Worm (Caenorhabditis elegans) whole organism, L4 larva: ENCODE measurements around the gene fbxc-51.

ENCODE experiments used
- F37D6.2 ChIP-seq: sonication (generic microtip); optimal IDR thresholded peaks from 2 replicates; lab custom pipeline; 2016; ENCODE audit warnings: mild to moderate bottlenecking, missing genetic modification characterization, missing compliant biosample characterization
- F44E2.7 ChIP-seq: fragments of 200-800 bp; sonication (Bioruptor generic); IDR thresholded peaks from 2 replicates; pipeline ENCODE4 v2.1.2; 2022; ENCODE audit warnings: missing genetic modification characterization, missing compliant biosample characterization
- F49E8.2 ChIP-seq: sonication (generic microtip); optimal IDR thresholded peaks from 2 replicates; lab custom pipeline; 2016; ENCODE audit warnings: missing compliant biosample characterization, mild to moderate bottlenecking, missing genetic modification characterization, borderline replicate concordance
- R02D3.7 ChIP-seq: fragments of 150-350 bp; sonication (generic microtip); optimal IDR thresholded peaks from 3 replicates; lab custom pipeline; 2014; ENCODE audit warnings: missing biosample characterization, missing genetic modification characterization
- Y105C5A.15 ChIP-seq: fragments of 200-800 bp; sonication (Bioruptor generic); IDR thresholded peaks from 2 replicates; pipeline ENCODE4 v1.3.6; 2022; ENCODE audit warnings: missing genetic modification characterization, missing compliant biosample characterization
- Y5F2A.4 ChIP-seq: fragments of 200-800 bp; sonication (Bioruptor generic); optimal IDR thresholded peaks from 2 replicates; lab custom pipeline; 2018; ENCODE audit warnings: mild to moderate bottlenecking, missing genetic modification characterization, missing compliant biosample characterization
- ZK546.5 ChIP-seq, 2 experiments: sonication (generic microtip); optimal IDR thresholded peaks; 2 replicates each; lab custom pipeline; 2017; ENCODE audit warnings: missing biosample characterization in 2 of 2, missing genetic modification characterization in 2 of 2
- aly-2 ChIP-seq: sonication (generic microtip); optimal IDR thresholded peaks from 2 replicates; lab custom pipeline; 2018; ENCODE audit warnings: missing biosample characterization, missing genetic modification characterization
- ama-1 ChIP-seq: fragments of 150-350 bp; optimal IDR thresholded peaks from 2 replicates; lab custom pipeline; 2014; ENCODE audit warnings: inconsistent platforms, mixed read lengths
- ceh-62 ChIP-seq: sonication (generic microtip); optimal IDR thresholded peaks from 2 replicates; lab custom pipeline; 2017; ENCODE audit warnings: missing biosample characterization, missing genetic modification characterization
- ceh-82 ChIP-seq: sonication (generic microtip); optimal IDR thresholded peaks from 2 replicates; lab custom pipeline; 2017; ENCODE audit warnings: missing biosample characterization, missing genetic modification characterization
- daf-12 ChIP-seq: fragments of 150-350 bp; optimal IDR thresholded peaks from 2 replicates; lab custom pipeline; 2014; ENCODE audit warnings: missing biosample characterization, missing genetic modification reagents, missing genetic modification characterization
- daf-16 ChIP-seq, 3 experiments: sonication (generic microtip); optimal IDR thresholded peaks; 2 replicates each; lab custom pipeline; 2016 to 2017; ENCODE audit warnings: missing genetic modification characterization in 3 of 3, missing genetic modification reagents in 3 of 3, mild to moderate bottlenecking in 2 of 3, missing compliant biosample characterization in 2 of 3, missing biosample characterization in 1 of 3, moderate library complexity in 1 of 3
- daf-8 ChIP-seq: fragments of 200-800 bp; sonication (Bioruptor generic); IDR thresholded peaks from 2 replicates; pipeline ENCODE4 v1.3.6; 2022; ENCODE audit warnings: missing genetic modification characterization, missing compliant biosample characterization
- dmd-9 ChIP-seq: fragments of 200-800 bp; sonication (Bioruptor generic); IDR thresholded peaks from 2 replicates; pipeline ENCODE4 v1.3.6; 2022; ENCODE audit warnings: missing genetic modification reagents, missing genetic modification characterization, missing compliant biosample characterization
- dpl-1 ChIP-seq: fragments of 150-350 bp; optimal IDR thresholded peaks from 2 replicates; lab custom pipeline; 2014; ENCODE audit warnings: missing biosample characterization, missing genetic modification reagents, missing genetic modification characterization
- egl-27 ChIP-seq: sonication (generic microtip); optimal IDR thresholded peaks from 3 replicates; lab custom pipeline; 2017; ENCODE audit warnings: missing biosample characterization, missing genetic modification reagents, missing genetic modification characterization
- egl-43 ChIP-seq: fragments of 200-800 bp; sonication (Bioruptor generic); IDR thresholded peaks from 2 replicates; pipeline ENCODE4 v1.3.6; 2022; ENCODE audit warnings: missing genetic modification reagents, missing genetic modification characterization, missing compliant biosample characterization
- fos-1 ChIP-seq: fragments of 150-350 bp; optimal IDR thresholded peaks from 2 replicates; lab custom pipeline; 2014; ENCODE audit warnings: missing biosample characterization, missing genetic modification characterization
- hif-1 ChIP-seq, 2 experiments: sonication (generic microtip); optimal IDR thresholded peaks; 2 replicates each; lab custom pipeline; 2016 to 2017; ENCODE audit warnings: missing compliant biosample characterization in 2 of 2, missing genetic modification characterization in 2 of 2, missing genetic modification reagents in 2 of 2, missing genotype in 2 of 2, mild to moderate bottlenecking in 1 of 2
- hlh-11 ChIP-seq: fragments of 200-800 bp; sonication (Bioruptor generic); optimal IDR thresholded peaks from 2 replicates; lab custom pipeline; 2018; ENCODE audit warnings: mild to moderate bottlenecking, missing genetic modification characterization, missing compliant biosample characterization
- hlh-30 ChIP-seq: sonication (generic microtip); optimal IDR thresholded peaks from 2 replicates; lab custom pipeline; 2017; ENCODE audit warnings: antibody characterized with exemption, mild to moderate bottlenecking, missing genetic modification characterization, missing compliant biosample characterization; ENCODE audit not compliant: insufficient read depth
- lin-13 ChIP-seq: fragments of 150-350 bp; optimal IDR thresholded peaks from 2 replicates; lab custom pipeline; 2014; ENCODE audit warnings: missing biosample characterization, missing genetic modification reagents, missing genetic modification characterization
- lin-29 ChIP-seq: fragments of 200-800 bp; sonication (Bioruptor generic); IDR thresholded peaks from 2 replicates; pipeline ENCODE4 v1.3.6; 2022; ENCODE audit warnings: missing genetic modification reagents, missing genetic modification characterization, missing compliant biosample characterization
- lin-38 ChIP-seq: fragments of 200-800 bp; sonication (Bioruptor generic); IDR thresholded peaks from 2 replicates; pipeline ENCODE4 v1.3.6; 2022; ENCODE audit warnings: missing genetic modification reagents, missing genetic modification characterization, missing compliant biosample characterization
- lir-3 ChIP-seq: sonication (generic microtip); optimal IDR thresholded peaks from 2 replicates; lab custom pipeline; 2016; ENCODE audit warnings: mild to moderate bottlenecking, missing genetic modification characterization, missing compliant biosample characterization
- lsy-2 ChIP-seq, 2 experiments: fragments of 150-350 bp in 1 of 2; sonication (generic microtip) in 1 of 2; optimal IDR thresholded peaks; 2 replicates each; lab custom pipeline; 2014 to 2017; ENCODE audit warnings: missing biosample characterization in 2 of 2, missing genetic modification characterization in 2 of 2
- madf-5 ChIP-seq, 2 experiments: fragments of 200-800 bp; sonication (Bioruptor generic); IDR thresholded peaks; 2 replicates each; pipeline ENCODE4 v1.3.6; 2022; ENCODE audit warnings: missing compliant biosample characterization in 2 of 2, missing genetic modification characterization in 2 of 2
- mes-2 ChIP-seq: sonication (generic microtip); optimal IDR thresholded peaks from 2 replicates; lab custom pipeline; 2016; ENCODE audit warnings: missing genotype, mild to moderate bottlenecking, missing genetic modification characterization, missing compliant biosample characterization; ENCODE audit not compliant: poor library complexity, severe bottlenecking
- nhr-237 ChIP-seq: sonication (generic microtip); optimal IDR thresholded peaks from 2 replicates; lab custom pipeline; 2017; ENCODE audit warnings: missing biosample characterization, missing genetic modification characterization
- nhr-41 ChIP-seq: fragments of 200-800 bp; sonication (Bioruptor generic); IDR thresholded peaks from 2 replicates; pipeline ENCODE4 v1.3.6; 2022; ENCODE audit warnings: missing genetic modification reagents, missing genetic modification characterization, missing compliant biosample characterization
- nhr-48 ChIP-seq: sonication (generic microtip); optimal IDR thresholded peaks from 2 replicates; lab custom pipeline; 2016; ENCODE audit warnings: mild to moderate bottlenecking, missing genetic modification characterization, missing compliant biosample characterization
- nhr-6 ChIP-seq: fragments of 150-350 bp; optimal IDR thresholded peaks from 2 replicates; lab custom pipeline; 2014; ENCODE audit warnings: missing biosample characterization, missing genetic modification characterization
- nhr-77 ChIP-seq: fragments of 150-350 bp; optimal IDR thresholded peaks from 2 replicates; lab custom pipeline; 2014; ENCODE audit warnings: missing biosample characterization, missing genetic modification characterization
- pha-4 ChIP-seq, 2 experiments: fragments of 150-350 bp in 1 of 2; fragments of 200-800 bp in 1 of 2; sonication (Bioruptor generic) in 1 of 2; IDR thresholded peaks in 1 of 2; optimal IDR thresholded peaks in 1 of 2; 2 replicates each; pipeline versions ENCODE4 v1.3.6 to Lab custom; 2014 to 2022; ENCODE audit warnings: missing genetic modification characterization in 2 of 2, missing genetic modification reagents in 2 of 2, missing biosample characterization in 1 of 2, missing compliant biosample characterization in 1 of 2
- saeg-2 ChIP-seq: fragments of 200-800 bp; sonication (Bioruptor generic); IDR thresholded peaks from 2 replicates; pipeline ENCODE4 v1.3.6; 2022; ENCODE audit warnings: missing genetic modification reagents, missing genetic modification characterization, missing compliant biosample characterization
- set-16 ChIP-seq: fragments of 200-800 bp; sonication (Bioruptor generic); IDR thresholded peaks from 2 replicates; pipeline ENCODE4 v1.3.6; 2022; ENCODE audit warnings: missing genetic modification reagents, missing genetic modification characterization, missing compliant biosample characterization
- snpc-4 ChIP-seq: fragments of 150-350 bp; optimal IDR thresholded peaks from 2 replicates; lab custom pipeline; 2014; ENCODE audit warnings: missing biosample characterization, missing genetic modification characterization
- spr-1 ChIP-seq: sonication (generic microtip); optimal IDR thresholded peaks from 2 replicates; lab custom pipeline; 2016; ENCODE audit warnings: mild to moderate bottlenecking, missing genetic modification characterization, missing compliant biosample characterization
- unc-130 ChIP-seq: sonication (generic microtip); optimal IDR thresholded peaks from 2 replicates; lab custom pipeline; 2016; ENCODE audit warnings: missing genetic modification reagents, missing genetic modification characterization, missing compliant biosample characterization
- unc-62 ChIP-seq, 3 experiments: fragments of 150-350 bp in 1 of 3; sonication (generic microtip); optimal IDR thresholded peaks in 2 of 3; peaks in 1 of 3; 1 replicate in 1 of 3; 2 replicates in 2 of 3; lab custom pipeline; 2014 to 2017; ENCODE audit warnings: missing biosample characterization in 3 of 3, missing genetic modification characterization in 3 of 3, missing genetic modification reagents in 3 of 3, missing genotype in 1 of 3
- zip-2 ChIP-seq: fragments of 150-350 bp; optimal IDR thresholded peaks from 2 replicates; lab custom pipeline; 2014; ENCODE audit warnings: missing biosample characterization, missing genetic modification characterization

The fbxc-51 gene

ce11 chrII:901632-902031, 33.0 kb downstream of the fbxc-51 start, which contains the start of gene T07D3.2:
T07D3.2 (plus strand) TSS chrII:901932.
- peak in 1 of 2 experiments; percentile 21 for TF ChIP-seq unc-62 (GFP tag; optimal IDR thresholded peaks at IDR 0.05 in 1 of 2; lab: Kevin White, UChicago)
- no peak for TF ChIP-seq unc-62 (tag; optimal IDR thresholded peaks at IDR 0.05; lab: Kevin White, UChicago)
- TF ChIP-seq lsy-2 (tag; optimal IDR thresholded peaks at IDR 0.05; lab: Kevin White, UChicago), result no peak

- TF ChIP-seq set-16 (GFP tag; lab: Robert Waterston, UW) (peak; percentile 46), nhr-41 (GFP tag; lab: Robert Waterston, UW) (no peak), snpc-4 (tag; lab: Kevin White, UChicago) (peak; percentile 25), saeg-2 (GFP tag; lab: Robert Waterston, UW) (no peak)
- TF ChIP-seq, all 104 proteins: peak for 2
These were observed 36.7 kb downstream of the fbxc-51 start for ce11 chrII:905335-905734.

DNA sequence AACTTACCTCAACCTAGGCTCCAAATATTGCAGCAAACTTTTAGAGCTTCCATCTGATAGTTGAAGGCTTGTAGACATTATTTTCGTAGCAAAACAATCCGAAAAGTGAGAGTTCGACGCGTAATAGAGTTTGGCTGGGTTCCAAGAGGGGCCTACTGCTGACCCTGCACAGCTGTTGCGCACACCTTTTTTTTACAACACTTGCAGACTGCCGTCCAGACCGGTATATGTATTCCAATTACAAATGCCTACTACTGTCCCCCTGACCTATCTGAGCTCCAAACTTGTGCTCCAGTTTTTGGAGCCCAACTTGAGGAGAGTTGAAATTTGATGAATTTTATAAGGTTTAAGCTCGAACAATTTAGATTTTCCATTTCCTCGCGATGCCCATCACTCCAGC, 40.9 kb downstream of the fbxc-51 start, which contains the start of the genes fbxc-24 and fbxc-27:
Gene fbxc-24 (minus strand): TSS at position 101 of the 400 bp plus-strand sequence.
Gene fbxc-27 (plus strand): TSS at position 216 of the 400 bp plus-strand sequence.
- no peak for TF ChIP-seq hlh-30 (tag; lab: Kevin White, UChicago)
- no peak for TF ChIP-seq nhr-77 (tag; lab: Kevin White, UChicago)
- no peak for TF ChIP-seq daf-16 (GFP tag; optimal IDR thresholded peaks at IDR 0.05; lab: Kevin White, UChicago)
- no peak for TF ChIP-seq daf-16 (tag; optimal IDR thresholded peaks at IDR 0.05; lab: Kevin White, UChicago)
- no peak for TF ChIP-seq snpc-4 (tag; lab: Kevin White, UChicago)
- TF ChIP-seq daf-12, result no peak
- no peak for TF ChIP-seq daf-8 (GFP tag; lab: Robert Waterston, UW)
- no peak for TF ChIP-seq ceh-62

DNA sequence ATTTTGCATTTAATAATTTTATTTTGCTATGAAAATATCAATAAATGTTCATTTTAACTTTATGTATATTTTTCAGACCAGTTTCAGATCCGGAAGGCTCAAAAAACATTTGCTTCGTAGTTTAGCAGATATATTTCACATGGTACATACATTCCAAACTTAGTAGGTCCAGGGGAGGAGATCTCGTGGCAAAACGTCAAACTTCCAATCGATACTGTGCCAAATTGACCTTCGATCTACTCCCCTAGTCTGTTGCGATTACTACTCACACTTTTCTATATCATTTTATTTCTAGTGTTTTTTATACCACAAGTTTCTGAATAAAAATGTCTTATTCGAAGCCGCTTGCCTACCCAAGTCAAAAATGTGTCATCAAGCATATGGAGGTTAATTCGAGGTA, 43.1 kb downstream of the fbxc-51 start, which contains the start of gene fbxc-31:
Gene fbxc-31 (plus strand): TSS at position 301 of the 400 bp plus-strand sequence.
- TF ChIP-seq lin-13 (GFP tag; lab: Kevin White, UChicago), result no peak
- no peak for TF ChIP-seq zip-2 (tag; lab: Kevin White, UChicago)
- TF ChIP-seq R02D3.7 (tag; lab: Kevin White, UChicago), result no peak
- TF ChIP-seq pha-4 (GFP tag; IDR thresholded peaks at IDR 0.05; lab: Robert Waterston, UW), result no peak
- TF ChIP-seq pha-4 (tag; optimal IDR thresholded peaks at IDR 0.05; lab: Kevin White, UChicago), result no peak
- TF ChIP-seq ceh-82, result no peak
- TF ChIP-seq daf-12, result no peak
- no peak for TF ChIP-seq egl-27
- TF ChIP-seq ZK546.5 (tag; optimal IDR thresholded peaks at IDR 0.05; lab: Kevin White, UChicago), result no peak
- no peak for TF ChIP-seq spr-1 (tag; lab: Kevin White, UChicago)
- no peak for TF ChIP-seq fos-1 (tag; lab: Kevin White, UChicago)
- TF ChIP-seq egl-43 (GFP tag; lab: Robert Waterston, UW), result no peak
- TF ChIP-seq nhr-237 (tag; lab: Kevin White, UChicago), result no peak
- TF ChIP-seq F44E2.7 (GFP tag; lab: Robert Waterston, UW), result no peak
- no peak for TF ChIP-seq hlh-11
- TF ChIP-seq lin-38 (GFP tag; lab: Robert Waterston, UW), result no peak
- no peak for TF ChIP-seq nhr-48 (tag; lab: Kevin White, UChicago)
- no peak for TF ChIP-seq lir-3
- no peak for TF ChIP-seq mes-2 (tag; lab: Kevin White, UChicago)
- TF ChIP-seq, all 104 proteins: peak for 0

- TF ChIP-seq hif-1 (tag; optimal IDR thresholded peaks at IDR 0.05; lab: Kevin White, UChicago), result no peak
- peak; percentile 81; the same call in 1 of the 2 replicates for TF ChIP-seq lin-38 (GFP tag; lab: Robert Waterston, UW)
- peak; percentile 41 for TF ChIP-seq dpl-1 (GFP tag; lab: Kevin White, UChicago)
- no peak for TF ChIP-seq F49E8.2
- no peak for TF ChIP-seq nhr-237 (tag; lab: Kevin White, UChicago)
- TF ChIP-seq Y105C5A.15 (GFP tag; lab: Robert Waterston, UW), result no peak
- no peak for TF ChIP-seq ama-1 (lab: Kevin White, UChicago)
- TF ChIP-seq Y5F2A.4 (GFP tag; lab: Kevin White, UChicago), result no peak
- no peak for TF ChIP-seq madf-5 (GFP tag; IDR thresholded peaks at IDR 0.05; lab: Robert Waterston, UW)
- TF ChIP-seq unc-130 (GFP tag; lab: Kevin White, UChicago), result no peak
- peak; percentile 19 for TF ChIP-seq nhr-6
- TF ChIP-seq aly-2 (tag; lab: Kevin White, UChicago), result no peak
- TF ChIP-seq F37D6.2 (tag; lab: Kevin White, UChicago), result no peak
- no peak for TF ChIP-seq dmd-9 (GFP tag; lab: Robert Waterston, UW)
- TF ChIP-seq mes-2 (tag; lab: Kevin White, UChicago), result peak; percentile 33
- TF ChIP-seq lin-29 (GFP tag; lab: Robert Waterston, UW), result no peak
These were observed 44.7 kb downstream of the fbxc-51 start, which contains the start of gene fbxc-33 for ce11 chrII:913222-913722. fbxc-33 (plus strand) TSS chrII:913672.
